Fruit fly (Drosophila melanogaster): ENCODE results near the gene CG32024.

DNA sequence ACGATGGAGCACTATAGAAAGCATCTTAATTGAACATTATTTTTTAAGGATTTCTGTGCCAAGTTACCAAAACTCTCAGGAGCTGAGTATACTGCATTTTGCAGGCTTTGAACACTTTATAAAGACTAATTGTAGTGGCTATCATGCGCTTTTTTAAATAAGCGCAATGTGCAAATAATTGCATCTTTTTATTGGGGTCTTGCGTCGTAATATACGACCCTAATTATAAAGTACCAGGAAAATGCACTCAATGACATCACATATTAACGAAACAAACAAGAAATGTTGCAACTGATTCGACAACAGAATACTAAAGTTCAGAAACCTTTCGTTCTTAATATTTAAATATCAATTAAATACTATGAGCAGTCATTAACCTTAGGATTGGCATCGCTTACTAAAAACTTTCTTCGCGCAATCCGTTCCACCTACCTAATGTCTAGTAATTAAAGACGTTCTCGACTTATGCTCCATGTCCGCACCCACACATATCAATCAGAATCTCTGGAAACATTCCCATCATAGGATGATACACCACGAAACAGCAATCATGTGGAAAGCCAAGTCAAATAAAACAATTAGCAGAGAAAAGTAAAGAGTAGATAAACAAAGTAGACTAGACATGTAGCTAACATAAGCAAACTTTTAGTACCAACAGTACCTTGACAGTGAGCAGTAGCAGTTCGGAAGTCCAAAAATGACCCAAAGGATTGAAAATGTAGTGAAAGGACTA is 3.2 kb upstream of the CG32024 start, which contains the start of the genes CG32023 and CG34427:
- TF ChIP-seq rgr (GFP tag; optimal IDR thresholded peaks at IDR 0.05) (no peak), OdsH (GFP tag; optimal IDR thresholded peaks at IDR 0.05) (no peak), Rel (GFP tag; optimal IDR thresholded peaks at IDR 0.05) (no peak), Rel (tag; optimal IDR thresholded peaks at IDR 0.05) (no peak), dl (GFP tag; optimal IDR thresholded peaks at IDR 0.05; ENCODE audit: insufficient read depth in 1 of 2, partially characterized antibody in 2 of 2) (no peak), dmrt93B (GFP tag; optimal IDR thresholded peaks at IDR 0.05) (no peak), lola (GFP tag; optimal IDR thresholded peaks at IDR 0.05) (no peak), N (GFP tag; optimal IDR thresholded peaks at IDR 0.05) (no peak), Hnf4 (GFP tag; optimal IDR thresholded peaks at IDR 0.05) (no peak)
